Worm (Caenorhabditis elegans) whole organism, L1 larva: Measurements from ENCODE around the gene F58B3.4.
A peak's percentile ranks its signal among the peaks of the same experiment; 100 is the strongest.

Source experiments
- F16B12.6 ChIP-seq: fragments of 150-350 bp; optimal IDR thresholded peaks from 2 replicates; lab custom pipeline; 2014; ENCODE audit warnings: missing biosample characterization, missing genetic modification characterization
- ceh-63 ChIP-seq: fragments of 200-800 bp; sonication (Bioruptor generic); optimal IDR thresholded peaks from 2 replicates; lab custom pipeline; 2018; ENCODE audit warnings: mild to moderate bottlenecking, missing genetic modification characterization, missing compliant biosample characterization
- ceh-88 ChIP-seq: fragments of 200-800 bp; sonication (Bioruptor generic); IDR thresholded peaks from 2 replicates; pipeline ENCODE4 v1.3.6; 2022; ENCODE audit warnings: missing genetic modification characterization, missing compliant biosample characterization
- efl-1 ChIP-seq, 4 experiments: fragments of 150-350 bp; optimal IDR thresholded peaks in 3 of 4; peaks in 1 of 4; 1 replicate in 1 of 4; 2 replicates in 3 of 4; lab custom pipeline; 2014; ENCODE audit warnings: missing biosample characterization in 2 of 4, missing genetic modification characterization in 2 of 4, missing genetic modification reagents in 2 of 4
- elt-2 ChIP-seq: sonication (generic microtip); optimal IDR thresholded peaks from 2 replicates; lab custom pipeline; 2016; ENCODE audit warnings: missing genetic modification characterization, mild to moderate bottlenecking, inconsistent platforms, missing compliant biosample characterization, missing genetic modification reagents
- fkh-10 ChIP-seq: sonication (generic microtip); optimal IDR thresholded peaks from 2 replicates; lab custom pipeline; 2017; ENCODE audit warnings: missing biosample characterization, missing genetic modification reagents, missing genetic modification characterization
- grh-1 ChIP-seq: fragments of 200-800 bp; sonication (Bioruptor generic); IDR thresholded peaks from 2 replicates; pipeline ENCODE4 v1.3.6; 2022; ENCODE audit warnings: missing genetic modification reagents, missing genetic modification characterization, missing compliant biosample characterization
- hlh-17 ChIP-seq: fragments of 200-800 bp; sonication (Bioruptor generic); optimal IDR thresholded peaks from 2 replicates; lab custom pipeline; 2018; ENCODE audit warnings: missing genetic modification characterization, mild to moderate bottlenecking, missing compliant biosample characterization, moderate library complexity, borderline replicate concordance
- hlh-4 ChIP-seq: sonication (generic microtip); optimal IDR thresholded peaks from 2 replicates; lab custom pipeline; 2016; ENCODE audit warnings: mild to moderate bottlenecking, missing genetic modification characterization, missing compliant biosample characterization
- hpl-2 ChIP-seq: fragments of 150-350 bp; optimal IDR thresholded peaks from 2 replicates; lab custom pipeline; 2014; ENCODE audit warnings: missing biosample characterization, missing genetic modification reagents, missing genetic modification characterization
- irx-1 ChIP-seq: sonication (generic microtip); optimal IDR thresholded peaks from 2 replicates; lab custom pipeline; 2016; ENCODE audit warnings: missing genetic modification characterization, missing compliant biosample characterization
- isw-1 ChIP-seq: fragments of 200-800 bp; sonication (Bioruptor generic); IDR thresholded peaks from 2 replicates; pipeline ENCODE4 v1.3.6; 2022; ENCODE audit warnings: missing genetic modification characterization, missing compliant biosample characterization
- lin-13 ChIP-seq: fragments of 150-350 bp; optimal IDR thresholded peaks from 2 replicates; lab custom pipeline; 2014; ENCODE audit warnings: missing biosample characterization, missing genetic modification reagents, missing genetic modification characterization
- lin-14 ChIP-seq: fragments of 200-800 bp; sonication (Bioruptor generic); optimal IDR thresholded peaks from 2 replicates; lab custom pipeline; 2018; ENCODE audit warnings: mild to moderate bottlenecking, missing genetic modification characterization, moderate library complexity, missing compliant biosample characterization
- lsy-2 ChIP-seq, 2 experiments: fragments of 150-350 bp; optimal IDR thresholded peaks; 2 replicates each; lab custom pipeline; 2014; ENCODE audit warnings: missing biosample characterization in 2 of 2, missing genetic modification characterization in 2 of 2
- mab-9 ChIP-seq: fragments of 200-800 bp; sonication (Bioruptor generic); IDR thresholded peaks from 2 replicates; pipeline ENCODE4 v1.3.6; 2022; ENCODE audit warnings: missing genetic modification reagents, missing genetic modification characterization, missing compliant biosample characterization
- nhr-19 ChIP-seq: fragments of 200-800 bp; sonication (Bioruptor generic); conservative IDR thresholded peaks from 2 replicates; pipeline ENCODE4 v1.3.6; 2022; ENCODE audit warnings: missing genetic modification characterization, missing compliant biosample characterization
- nhr-20 ChIP-seq: sonication (generic microtip); optimal IDR thresholded peaks from 2 replicates; lab custom pipeline; 2016; ENCODE audit warnings: mild to moderate bottlenecking, missing genetic modification characterization, missing compliant biosample characterization
- nhr-237 ChIP-seq: fragments of 150-350 bp; optimal IDR thresholded peaks from 2 replicates; lab custom pipeline; 2014; ENCODE audit warnings: missing biosample characterization, missing genetic modification characterization
- nhr-28 ChIP-seq: fragments of 150-350 bp; optimal IDR thresholded peaks from 2 replicates; lab custom pipeline; 2014; ENCODE audit warnings: missing biosample characterization, missing genetic modification characterization
- nhr-47 ChIP-seq: sonication (generic microtip); optimal IDR thresholded peaks from 2 replicates; lab custom pipeline; 2016; ENCODE audit warnings: mild to moderate bottlenecking, missing genetic modification characterization, moderate library complexity, missing compliant biosample characterization
- nhr-71 ChIP-seq: sonication (generic microtip); optimal IDR thresholded peaks from 2 replicates; lab custom pipeline; 2016; ENCODE audit warnings: mild to moderate bottlenecking, missing genetic modification characterization, moderate library complexity, missing compliant biosample characterization
- nhr-76 ChIP-seq: sonication (generic microtip); optimal IDR thresholded peaks from 2 replicates; lab custom pipeline; 2017; ENCODE audit warnings: missing biosample characterization, missing genetic modification characterization
- nhr-77 ChIP-seq: fragments of 150-350 bp; optimal IDR thresholded peaks from 2 replicates; lab custom pipeline; 2014; ENCODE audit warnings: missing biosample characterization, missing genetic modification characterization
- nhr-84 ChIP-seq: sonication (generic microtip); optimal IDR thresholded peaks from 2 replicates; lab custom pipeline; 2017; ENCODE audit warnings: missing biosample characterization, missing genetic modification characterization
- pax-3 ChIP-seq: fragments of 200-800 bp; sonication (Bioruptor generic); optimal IDR thresholded peaks from 2 replicates; lab custom pipeline; 2018; ENCODE audit warnings: mild to moderate bottlenecking, missing genetic modification characterization, moderate library complexity, missing compliant biosample characterization
- pqm-1 ChIP-seq: sonication (generic microtip); optimal IDR thresholded peaks from 3 replicates; lab custom pipeline; 2017; ENCODE audit warnings: missing biosample characterization, missing genetic modification characterization
- rnt-1 ChIP-seq: sonication (generic microtip); optimal IDR thresholded peaks from 2 replicates; lab custom pipeline; 2016; ENCODE audit warnings: mild to moderate bottlenecking, missing genetic modification characterization, moderate library complexity, missing compliant biosample characterization
- snu-23 ChIP-seq: sonication (generic microtip); optimal IDR thresholded peaks from 2 replicates; lab custom pipeline; 2016; ENCODE audit warnings: missing genetic modification characterization, missing compliant biosample characterization
- sptf-1 ChIP-seq: fragments of 150-350 bp; optimal IDR thresholded peaks from 2 replicates; lab custom pipeline; 2014; ENCODE audit warnings: missing biosample characterization, missing genetic modification characterization
- swsn-7 ChIP-seq: sonication (generic microtip); optimal IDR thresholded peaks from 2 replicates; lab custom pipeline; 2016; ENCODE audit warnings: missing genetic modification characterization, missing compliant biosample characterization
- tlp-1 ChIP-seq: fragments of 150-350 bp; optimal IDR thresholded peaks from 2 replicates; lab custom pipeline; 2014; ENCODE audit warnings: missing biosample characterization, missing genetic modification characterization
- unc-130 ChIP-seq: fragments of 150-350 bp; optimal IDR thresholded peaks from 2 replicates; lab custom pipeline; 2017; ENCODE audit warnings: missing biosample characterization, missing genetic modification characterization, inconsistent platforms
- unc-98 ChIP-seq: fragments of 200-800 bp; sonication (Bioruptor generic); IDR thresholded peaks from 2 replicates; pipeline ENCODE4 v1.3.6; 2022; ENCODE audit warnings: missing genetic modification characterization, missing compliant biosample characterization
- xbp-1 ChIP-seq: sonication (generic microtip); optimal IDR thresholded peaks from 2 replicates; lab custom pipeline; 2016; ENCODE audit warnings: missing genetic modification characterization, missing compliant biosample characterization
- zip-4 ChIP-seq: fragments of 200-800 bp; sonication (Bioruptor generic); optimal IDR thresholded peaks from 2 replicates; lab custom pipeline; 2018; ENCODE audit warnings: mild to moderate bottlenecking, missing genetic modification characterization, moderate library complexity, missing compliant biosample characterization
- ztf-4 ChIP-seq: fragments of 150-350 bp; optimal IDR thresholded peaks from 2 replicates; lab custom pipeline; 2014; ENCODE audit warnings: missing biosample characterization, missing genetic modification characterization

Gene F58B3.4

ce11 chrIV:11649031-11649430 lies 17.4 kb upstream of the F58B3.4 start, which contains the start of gene ZK809.8 (continued):
- TF ChIP-seq zip-4 (no peak), xbp-1 (tag; lab: Kevin White, UChicago) (no peak)
- TF ChIP-seq, all 84 proteins: peak for 8

DNA sequence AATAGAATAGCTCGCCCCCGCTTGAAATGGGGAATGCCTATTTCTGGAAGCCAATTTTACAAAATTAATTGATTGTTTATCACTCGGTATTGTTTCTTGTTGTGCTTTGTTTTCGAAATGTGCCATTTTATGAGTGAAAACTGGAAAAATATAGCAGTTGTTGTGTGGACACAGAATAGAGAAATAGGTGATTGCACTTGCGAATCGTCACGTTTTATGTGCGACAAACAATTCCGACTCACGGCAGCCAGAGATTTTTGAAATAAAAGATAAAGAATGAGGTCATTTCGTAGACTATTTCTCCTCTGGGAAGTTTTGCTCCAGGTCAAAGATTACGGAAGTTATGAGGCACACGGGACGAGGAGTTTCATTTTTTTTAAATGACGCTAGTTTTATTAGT lies 15.3 kb upstream of the F58B3.4 start:
- TF ChIP-seq nhr-77 (tag; lab: Kevin White, UChicago) (no peak), ceh-88 (no peak), rnt-1 (peak; percentile 52), nhr-19 (peak; percentile 34), mab-9 (no peak), ztf-4 (no peak), pqm-1 (tag; lab: Kevin White, UChicago) (no peak), ceh-63 (GFP tag; lab: Kevin White, UChicago) (no peak), nhr-20 (tag; lab: Kevin White, UChicago) (peak; percentile 1), hlh-4 (tag; lab: Kevin White, UChicago) (no peak), nhr-71 (tag; lab: Kevin White, UChicago) (peak; percentile 64), sptf-1 (tag; lab: Kevin White, UChicago) (no peak), hpl-2 (GFP tag; lab: Kevin White, UChicago) (no peak), snu-23 (GFP tag; lab: Kevin White, UChicago) (peak; percentile 21), unc-130 (tag; lab: Kevin White, UChicago) (peak; percentile 1), F16B12.6 (tag; lab: Kevin White, UChicago) (no peak), lin-14 (GFP tag; lab: Kevin White, UChicago) (peak; percentile 40), fkh-10 (GFP tag; lab: Kevin White, UChicago) (no peak), isw-1 (GFP tag; lab: Robert Waterston, UW) (no peak), nhr-237 (tag; lab: Kevin White, UChicago) (no peak), nhr-84 (tag; lab: Kevin White, UChicago) (no peak), irx-1 (tag; lab: Kevin White, UChicago) (no peak), xbp-1 (tag; lab: Kevin White, UChicago) (no peak), nhr-28 (tag; lab: Kevin White, UChicago) (no peak), lin-13 (no peak), unc-98 (GFP tag; lab: Robert Waterston, UW) (no peak), tlp-1 (tag; lab: Kevin White, UChicago) (no peak), pax-3 (tag; lab: Kevin White, UChicago) (no peak), lsy-2 (tag; optimal IDR thresholded peaks at IDR 0.05; lab: Kevin White, UChicago) (peak in 1 of 2 experiments; percentile 35)

ce11 chrIV:11645354-11645753 lies 13.7 kb upstream of the F58B3.4 start:
- peak; percentile 23 for TF ChIP-seq nhr-20 (tag; lab: Kevin White, UChicago)
- TF ChIP-seq efl-1 (optimal IDR thresholded peaks at IDR 0.05; lab: Kevin White, UChicago), result no peak
- no peak for TF ChIP-seq efl-1 (GFP tag; optimal IDR thresholded peaks at IDR 0.05 in 1 of 2; lab: Kevin White, UChicago)
- TF ChIP-seq nhr-71 (tag; lab: Kevin White, UChicago), result peak; percentile 34
- TF ChIP-seq isw-1 (GFP tag; lab: Robert Waterston, UW), result no peak
- TF ChIP-seq ztf-4, result peak; percentile 10
- no peak for TF ChIP-seq xbp-1 (tag; lab: Kevin White, UChicago)
- TF ChIP-seq elt-2 (tag; lab: Kevin White, UChicago), result peak; percentile 8
- no peak for TF ChIP-seq nhr-47 (tag; lab: Kevin White, UChicago)
- peak; percentile 67 for TF ChIP-seq lin-14 (GFP tag; lab: Kevin White, UChicago)
- TF ChIP-seq swsn-7 (tag; lab: Kevin White, UChicago), result no peak
- peak in 1 of 2 experiments; percentile 25 for TF ChIP-seq lsy-2 (tag; optimal IDR thresholded peaks at IDR 0.05; lab: Kevin White, UChicago)
- TF ChIP-seq snu-23 (GFP tag; lab: Kevin White, UChicago), result peak; percentile 27
- TF ChIP-seq unc-130 (tag; lab: Kevin White, UChicago), result peak; percentile 21
- TF ChIP-seq grh-1 (GFP tag; lab: Robert Waterston, UW), result no peak

DNA sequence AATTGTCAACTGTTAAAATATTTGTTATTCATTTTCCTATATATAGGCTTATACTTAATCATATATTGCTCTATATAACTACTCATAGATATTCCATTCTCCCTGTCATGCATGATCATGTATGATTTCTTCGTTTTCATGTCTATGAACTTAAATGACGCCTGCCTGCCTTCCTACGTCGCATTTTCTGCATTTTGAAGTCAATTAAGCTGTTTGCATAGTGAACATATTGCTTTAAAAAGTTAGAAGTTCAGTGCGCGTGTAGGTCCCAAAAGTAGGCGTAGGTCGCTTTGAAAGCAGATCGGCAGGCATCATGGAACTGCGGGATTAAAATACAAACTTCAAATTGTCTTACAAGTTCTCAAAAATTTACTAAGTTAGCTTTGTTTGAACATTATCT lies 13.1 kb upstream of the F58B3.4 start:
- TF ChIP-seq hlh-17 (GFP tag; lab: Kevin White, UChicago) (peak; percentile 29), fkh-10 (GFP tag; lab: Kevin White, UChicago) (no peak), nhr-76 (tag; lab: Kevin White, UChicago) (no peak)
- TF ChIP-seq, all 84 proteins: peak for 1
